Fruit fly (Drosophila melanogaster): ENCODE data around the gene how.
A peak's percentile ranks its signal among the peaks of the same experiment; 100 is the strongest.

Gene how

dm6 chr3R:22039480-22039879 lies 2.5 kb upstream of the how start:
- TF ChIP-seq noc (tag; optimal IDR thresholded peaks at IDR 0.05): no peak

- TF ChIP-seq noc (tag; optimal IDR thresholded peaks at IDR 0.05): no peak
Observed at dm6 chr3R:22040400-22040799, 1.6 kb upstream of the how start.

dm6 chr3R:22042283-22042875 lies 388 bp downstream of the how start:
- no peak for TF ChIP-seq noc (tag; optimal IDR thresholded peaks at IDR 0.05)

- TF ChIP-seq noc (tag; optimal IDR thresholded peaks at IDR 0.05): no peak
Observed at dm6 chr3R:22042982-22043381, 991 bp downstream of the how start.

dm6 chr3R:22043748-22044402 lies 1.9 kb downstream of the how start:
- TF ChIP-seq noc (tag; optimal IDR thresholded peaks at IDR 0.05): no peak

dm6 chr3R:22044443-22044970 lies 2.5 kb downstream of the how start:
- TF ChIP-seq noc (tag; optimal IDR thresholded peaks at IDR 0.05): no peak

- no peak for TF ChIP-seq noc (tag; optimal IDR thresholded peaks at IDR 0.05)
Observed at dm6 chr3R:22046231-22046630, 4.2 kb downstream of the how start.

dm6 chr3R:22046723-22047122 lies 4.7 kb downstream of the how start:
- no peak for TF ChIP-seq noc (tag; optimal IDR thresholded peaks at IDR 0.05)

- TF ChIP-seq noc (tag; optimal IDR thresholded peaks at IDR 0.05): no peak
Observed at dm6 chr3R:22047412-22047811, 5.4 kb downstream of the how start.

dm6 chr3R:22049134-22049796 lies 7.3 kb downstream of the how start:
- no peak for TF ChIP-seq noc (tag; optimal IDR thresholded peaks at IDR 0.05)

- TF ChIP-seq noc (tag; optimal IDR thresholded peaks at IDR 0.05): no peak
Observed at dm6 chr3R:22052235-22052634, 10.2 kb downstream of the how start.

dm6 chr3R:22053202-22053601 lies 11.2 kb downstream of the how start:
- TF ChIP-seq noc (tag; optimal IDR thresholded peaks at IDR 0.05): no peak

dm6 chr3R:22053740-22054139 lies 11.7 kb downstream of the how start:
- no peak for TF ChIP-seq noc (tag; optimal IDR thresholded peaks at IDR 0.05)

dm6 chr3R:22057083-22057482 lies 15.1 kb downstream of the how start:
- peak; percentile 7 for TF ChIP-seq noc (tag; optimal IDR thresholded peaks at IDR 0.05)

dm6 chr3R:22066440-22066839 lies 24.4 kb downstream of the how start:
- no peak for TF ChIP-seq noc (tag; optimal IDR thresholded peaks at IDR 0.05)

dm6 chr3R:22067235-22067634 lies 25.2 kb downstream of the how start:
- TF ChIP-seq noc (tag; optimal IDR thresholded peaks at IDR 0.05): no peak

dm6 chr3R:22071628-22072027 lies 29.6 kb downstream of the how start:
- TF ChIP-seq noc (tag; optimal IDR thresholded peaks at IDR 0.05): no peak
